Fruit fly (Drosophila melanogaster) whole organism, larva: ENCODE data around the gene CG43389.

ENCODE experiments used
- noc ChIP-seq: fragments of 200-800 bp; sonication (Bioruptor generic); optimal IDR thresholded peaks from 3 replicates; lab custom pipeline; 2019; ENCODE audit warnings: missing biosample characterization, mild to moderate bottlenecking, missing genetic modification characterization, moderate library complexity

The CG43389 gene

dm6 chr3L:3284900-3285299 lies 37.1 kb downstream of the CG43389 start:
- TF ChIP-seq noc (tag; lab: Kevin White, UChicago), result no peak

dm6 chr3L:3288414-3288813 lies 40.6 kb downstream of the CG43389 start:
- TF ChIP-seq noc (tag; lab: Kevin White, UChicago), result no peak

DNA sequence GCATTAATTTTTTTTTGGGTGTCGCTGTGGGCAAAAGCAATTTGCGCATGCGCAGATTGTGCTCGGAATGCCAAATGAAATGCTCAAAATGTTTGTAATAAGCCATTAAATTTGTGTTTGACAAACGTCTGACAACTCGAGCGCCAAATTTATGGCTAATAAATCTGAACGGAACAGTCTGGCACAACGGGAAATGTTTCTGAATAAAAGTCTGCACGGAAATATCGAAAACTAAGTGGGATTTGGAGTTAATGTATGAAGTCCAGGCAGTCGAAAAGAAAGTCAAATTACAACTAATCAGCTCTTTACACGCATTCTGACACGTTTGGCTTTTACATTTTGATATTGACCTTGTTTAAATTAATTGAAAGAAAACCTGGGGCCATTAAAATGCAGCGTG lies 43.3 kb downstream of the CG43389 start, which contains the start of gene CG12009:
Gene CG12009 (plus strand): TSS at position 301 of the 400 bp plus-strand sequence.
- no peak for TF ChIP-seq noc (tag; lab: Kevin White, UChicago)
